Fruit fly (Drosophila melanogaster) Kc167 (cell line): ENCODE measurements around the gene Epp.

Experiments
- Myc ChIP-seq: fragments of >200 bp; optimal IDR thresholded peaks from 2 replicates; lab custom pipeline; 2017; ENCODE audit warnings: missing external identifiers
- Sin3A ChIP-seq: fragments of >200 bp; optimal IDR thresholded peaks from 2 replicates; lab custom pipeline; 2018; ENCODE audit warnings: missing external identifiers
- h ChIP-seq: fragments of >200 bp; optimal IDR thresholded peaks from 3 replicates; lab custom pipeline; 2018; ENCODE audit warnings: missing external identifiers
- insv ChIP-seq: fragments of >200 bp; optimal IDR thresholded peaks from 3 replicates; lab custom pipeline; 2018; ENCODE audit warnings: missing external identifiers
- psq ChIP-seq: fragments of >200 bp; optimal IDR thresholded peaks from 2 replicates; lab custom pipeline; 2017; ENCODE audit warnings: missing external identifiers
- ttk ChIP-seq: sonication (Bioruptor generic); optimal IDR thresholded peaks from 2 replicates; lab custom pipeline; 2017; ENCODE audit warnings: missing external identifiers

Gene Epp

dm6 chr3R:23964913-23965718, 27.6 kb downstream of the Epp start:
- no peak for TF ChIP-seq psq (lab: Kevin White, UChicago)
- TF ChIP-seq Sin3A (lab: Kevin White, UChicago) = no peak
- no peak for TF ChIP-seq ttk (lab: Kevin White, UChicago)
- no peak for TF ChIP-seq h
- TF ChIP-seq insv (lab: Kevin White, UChicago) = no peak
- TF ChIP-seq Myc (lab: Kevin White, UChicago) = no peak

dm6 chr3R:23962781-23963222, 29.9 kb downstream of the Epp start, which contains the start of gene CG31140:
CG31140 (plus strand) TSS chr3R:23963180.
- no peak for TF ChIP-seq psq (lab: Kevin White, UChicago)
- TF ChIP-seq ttk (lab: Kevin White, UChicago) = no peak
- no peak for TF ChIP-seq Myc (lab: Kevin White, UChicago)
- no peak for TF ChIP-seq Sin3A (lab: Kevin White, UChicago)
- TF ChIP-seq insv (lab: Kevin White, UChicago) = no peak
- TF ChIP-seq h = no peak

- TF ChIP-seq insv (lab: Kevin White, UChicago) (no peak), h (no peak), Myc (lab: Kevin White, UChicago) (no peak), ttk (lab: Kevin White, UChicago) (no peak), Sin3A (lab: Kevin White, UChicago) (no peak), psq (lab: Kevin White, UChicago) (no peak)
These were observed 31.9 kb downstream of the Epp start for dm6 chr3R:23960865-23961264.

dm6 chr3R:23958091-23958838, 34.5 kb downstream of the Epp start, which contains the start of the genes GluProRS and AP-1sigma:
GluProRS (minus strand) TSS chr3R:23958391.
AP-1sigma (plus strand) TSS chr3R:23958651.
- TF ChIP-seq Myc (lab: Kevin White, UChicago) = no peak
- no peak for TF ChIP-seq psq (lab: Kevin White, UChicago)
- no peak for TF ChIP-seq Sin3A (lab: Kevin White, UChicago)
- no peak for TF ChIP-seq h
- no peak for TF ChIP-seq ttk (lab: Kevin White, UChicago)
- no peak for TF ChIP-seq insv (lab: Kevin White, UChicago)

DNA sequence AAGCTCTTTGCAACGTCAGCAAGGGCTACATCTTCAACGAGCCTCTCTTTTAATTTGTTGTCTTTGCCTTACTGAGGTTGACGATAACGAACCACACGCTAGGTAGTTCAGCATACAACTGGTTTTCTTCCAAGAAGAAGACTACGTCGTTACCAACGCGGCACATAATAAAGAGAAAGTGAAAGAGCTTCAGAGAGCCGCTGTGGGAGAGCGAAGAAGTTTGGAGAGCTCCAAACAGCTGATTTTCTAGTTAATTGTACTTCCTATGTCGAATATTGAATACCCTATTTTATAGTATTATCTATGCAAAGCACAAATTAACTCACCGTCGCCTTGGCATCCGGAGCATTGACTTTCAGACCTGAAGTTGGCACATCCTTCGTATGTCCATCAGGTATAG, 37.3 kb downstream of the Epp start:
- no peak for TF ChIP-seq Sin3A (lab: Kevin White, UChicago)
- TF ChIP-seq psq (lab: Kevin White, UChicago) = no peak
- TF ChIP-seq ttk (lab: Kevin White, UChicago) = no peak
- TF ChIP-seq Myc (lab: Kevin White, UChicago) = no peak
- no peak for TF ChIP-seq insv (lab: Kevin White, UChicago)
- no peak for TF ChIP-seq h

DNA sequence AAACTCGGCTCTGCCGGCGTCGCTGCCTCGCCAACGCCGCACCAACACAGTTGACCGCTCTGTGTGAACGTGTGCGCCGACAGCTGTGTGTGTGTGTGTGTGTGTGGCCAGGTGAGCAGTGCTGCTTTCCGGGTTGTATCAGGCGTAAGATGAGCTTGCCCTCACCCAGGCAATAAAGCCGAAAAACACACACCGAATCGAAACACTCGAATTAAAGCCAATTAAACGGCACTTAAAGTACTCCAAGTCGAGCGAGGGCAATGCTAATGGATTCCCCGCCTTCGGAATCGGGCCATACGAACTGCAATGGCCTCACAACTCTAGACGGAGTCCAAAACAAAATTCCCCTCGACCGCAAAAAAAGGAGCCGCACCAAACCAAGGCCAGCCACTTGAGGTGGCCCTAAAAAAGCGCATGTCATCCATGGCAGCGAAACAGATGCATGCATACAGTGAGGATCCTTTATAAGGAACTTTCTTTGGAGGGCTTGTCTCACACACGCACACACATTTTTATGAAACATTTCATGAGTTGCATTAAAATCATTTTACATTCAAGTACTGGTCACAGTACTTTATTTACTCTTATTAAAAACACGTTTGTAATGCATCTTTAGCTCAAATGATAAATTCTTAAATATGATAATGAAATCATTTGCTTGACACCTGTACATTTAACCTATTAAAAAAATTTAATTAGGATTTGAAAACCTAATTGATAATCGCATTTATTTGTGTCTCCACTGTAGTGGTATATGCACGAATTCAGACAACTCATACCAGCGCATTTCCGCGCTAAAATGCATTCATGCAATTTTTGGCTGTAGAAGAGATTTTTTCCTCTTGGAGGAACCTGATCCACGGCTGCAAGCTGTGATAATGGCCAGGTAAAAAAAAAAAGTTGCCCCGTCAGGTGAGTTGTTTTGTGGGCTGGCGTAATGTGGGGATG, 44.0 kb downstream of the Epp start:
- no peak for TF ChIP-seq Myc (lab: Kevin White, UChicago)

- no peak for TF ChIP-seq insv (lab: Kevin White, UChicago)
- no peak for TF ChIP-seq ttk (lab: Kevin White, UChicago)
- TF ChIP-seq Myc (lab: Kevin White, UChicago) = no peak
- TF ChIP-seq psq (lab: Kevin White, UChicago) = no peak
- no peak for TF ChIP-seq Sin3A (lab: Kevin White, UChicago)
These were observed 44.5 kb downstream of the Epp start, which contains the start of gene CG12268 for dm6 chr3R:23948324-23948465. CG12268 (minus strand) TSS chr3R:23948424.

DNA sequence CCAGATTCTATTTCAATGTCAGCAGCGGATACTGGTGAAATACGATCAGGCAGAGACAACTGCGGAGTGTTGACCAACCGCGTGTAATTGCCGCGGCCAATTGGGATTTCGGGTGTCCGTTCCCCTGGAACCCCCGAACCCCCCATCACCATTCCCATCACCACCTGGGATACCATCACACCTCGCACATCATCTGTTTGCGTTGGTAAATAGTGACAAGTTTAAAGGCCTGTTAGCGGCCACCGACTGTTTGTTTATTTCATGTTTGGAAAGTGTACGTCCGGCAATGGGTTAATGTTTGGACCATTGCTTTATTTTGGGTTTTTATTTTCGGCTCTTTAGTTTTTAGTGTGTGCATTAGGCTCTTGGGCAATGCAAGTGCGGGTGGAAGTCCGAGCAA, 45.7 kb downstream of the Epp start:
- TF ChIP-seq h (no peak), ttk (lab: Kevin White, UChicago) (no peak), psq (lab: Kevin White, UChicago) (no peak), Myc (lab: Kevin White, UChicago) (no peak), insv (lab: Kevin White, UChicago) (no peak), Sin3A (lab: Kevin White, UChicago) (no peak)

DNA sequence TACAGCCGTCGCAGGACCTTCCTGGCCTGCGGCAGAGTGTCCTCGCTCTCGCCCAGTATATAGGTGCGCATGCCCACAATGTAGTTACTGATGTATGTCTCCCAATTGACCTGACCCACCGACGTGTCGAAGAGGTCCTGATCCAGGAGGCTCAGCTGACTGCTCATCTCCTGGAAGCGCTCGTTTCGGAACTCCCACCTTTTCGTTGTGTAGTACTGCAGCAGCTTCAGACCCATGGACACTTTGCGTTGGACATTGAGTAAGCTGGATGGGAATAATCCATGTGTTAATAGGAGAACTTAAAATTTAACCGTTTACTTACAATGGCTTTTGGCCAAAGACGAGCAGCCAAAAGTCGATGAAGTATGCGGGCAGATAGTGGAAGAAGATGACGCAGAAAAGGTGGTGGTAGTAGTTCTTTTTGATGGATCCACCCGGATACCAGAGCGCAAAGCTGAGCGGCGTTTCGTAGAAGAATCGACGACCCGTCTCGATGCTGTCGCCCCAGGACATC, 48.8 kb downstream of the Epp start:
- TF ChIP-seq Myc (lab: Kevin White, UChicago) (no peak), Sin3A (lab: Kevin White, UChicago) (no peak), insv (lab: Kevin White, UChicago) (no peak)

- TF ChIP-seq psq (lab: Kevin White, UChicago) (no peak), ttk (lab: Kevin White, UChicago) (no peak), Myc (lab: Kevin White, UChicago) (no peak), insv (lab: Kevin White, UChicago) (no peak), Sin3A (lab: Kevin White, UChicago) (no peak), h (no peak)
These were observed 49.7 kb downstream of the Epp start, which contains the start of gene Gdh for dm6 chr3R:23942965-23943413. Gdh (minus strand) TSS chr3R:23943101.

dm6 chr3R:23942550-23942949, 50.2 kb downstream of the Epp start:
- TF ChIP-seq ttk (lab: Kevin White, UChicago) (peak; percentile 96), Sin3A (lab: Kevin White, UChicago) (no peak)
